Worm (Caenorhabditis elegans) whole organism, L1 larva: Measurements from ENCODE around the gene sel-13.
A peak's percentile ranks its signal among the peaks of the same experiment; 100 is the strongest.
"Not testable (repeated sequence)": the region's sequence is repeated elsewhere in the genome, so short reads cannot be mapped to it uniquely, and the experiment has no call there.

ENCODE experiments used
- C16A3.4 ChIP-seq: fragments of 150-350 bp; optimal IDR thresholded peaks from 2 replicates; lab custom pipeline; 2014; ENCODE audit warnings: missing biosample characterization, missing genetic modification characterization
- aly-2 ChIP-seq: fragments of 150-350 bp; optimal IDR thresholded peaks from 2 replicates; lab custom pipeline; 2014; ENCODE audit warnings: missing biosample characterization, missing genetic modification characterization
- ama-1 ChIP-seq: fragments of 150-350 bp; optimal IDR thresholded peaks from 2 replicates; lab custom pipeline; 2014
- ceh-63 ChIP-seq: fragments of 200-800 bp; sonication (Bioruptor generic); optimal IDR thresholded peaks from 2 replicates; lab custom pipeline; 2018; ENCODE audit warnings: mild to moderate bottlenecking, missing genetic modification characterization, missing compliant biosample characterization
- ceh-82 ChIP-seq, 3 experiments: fragments of 150-350 bp in 1 of 3; sonication (generic microtip) in 2 of 3; optimal IDR thresholded peaks; 2 replicates each; lab custom pipeline; 2014 to 2017; ENCODE audit warnings: missing biosample characterization in 3 of 3, missing genetic modification characterization in 3 of 3
- ceh-88 ChIP-seq: fragments of 200-800 bp; sonication (Bioruptor generic); IDR thresholded peaks from 2 replicates; pipeline ENCODE4 v1.3.6; 2022; ENCODE audit warnings: missing genetic modification characterization, missing compliant biosample characterization
- ceh-90 ChIP-seq: sonication (generic microtip); optimal IDR thresholded peaks from 2 replicates; lab custom pipeline; 2016; ENCODE audit warnings: missing genetic modification characterization, missing compliant biosample characterization
- dpl-1 ChIP-seq, 3 experiments: fragments of 150-350 bp in 2 of 3; sonication (generic microtip) in 1 of 3; optimal IDR thresholded peaks; 2 replicates each; lab custom pipeline; 2014 to 2017; ENCODE audit warnings: missing biosample characterization in 3 of 3, missing genetic modification characterization in 3 of 3, missing genetic modification reagents in 3 of 3
- efl-1 ChIP-seq, 4 experiments: fragments of 150-350 bp; optimal IDR thresholded peaks in 3 of 4; peaks in 1 of 4; 1 replicate in 1 of 4; 2 replicates in 3 of 4; lab custom pipeline; 2014; ENCODE audit warnings: missing biosample characterization in 2 of 4, missing genetic modification characterization in 2 of 4, missing genetic modification reagents in 2 of 4
- egl-13 ChIP-seq: sonication (generic microtip); optimal IDR thresholded peaks from 2 replicates; lab custom pipeline; 2016; ENCODE audit warnings: missing genotype, missing genetic modification reagents, missing genetic modification characterization, missing compliant biosample characterization
- elt-2 ChIP-seq: sonication (generic microtip); optimal IDR thresholded peaks from 2 replicates; lab custom pipeline; 2016; ENCODE audit warnings: missing genetic modification characterization, mild to moderate bottlenecking, inconsistent platforms, missing compliant biosample characterization, missing genetic modification reagents
- elt-3 ChIP-seq, 6 experiments: fragments of 150-350 bp in 1 of 6; sonication (generic microtip); optimal IDR thresholded peaks; 2 replicates each; lab custom pipeline; 2017 to 2018; ENCODE audit warnings: missing biosample characterization in 6 of 6, missing genetic modification characterization in 6 of 6, inconsistent platforms in 1 of 6
- fkh-10 ChIP-seq: sonication (generic microtip); optimal IDR thresholded peaks from 2 replicates; lab custom pipeline; 2017; ENCODE audit warnings: missing biosample characterization, missing genetic modification reagents, missing genetic modification characterization
- fkh-4 ChIP-seq: sonication (generic microtip); optimal IDR thresholded peaks from 2 replicates; lab custom pipeline; 2016; ENCODE audit warnings: missing compliant biosample characterization, missing genetic modification characterization, borderline replicate concordance
- fkh-8 ChIP-seq: sonication (generic microtip); optimal IDR thresholded peaks from 2 replicates; lab custom pipeline; 2016; ENCODE audit warnings: mild to moderate bottlenecking, missing genetic modification characterization, missing compliant biosample characterization
- fos-1 ChIP-seq: fragments of 150-350 bp; optimal IDR thresholded peaks from 2 replicates; lab custom pipeline; 2014; ENCODE audit warnings: missing biosample characterization, missing genetic modification characterization
- irx-1 ChIP-seq: sonication (generic microtip); optimal IDR thresholded peaks from 2 replicates; lab custom pipeline; 2016; ENCODE audit warnings: missing genetic modification characterization, missing compliant biosample characterization
- isw-1 ChIP-seq: fragments of 200-800 bp; sonication (Bioruptor generic); IDR thresholded peaks from 2 replicates; pipeline ENCODE4 v1.3.6; 2022; ENCODE audit warnings: missing genetic modification characterization, missing compliant biosample characterization
- jun-1 ChIP-seq: fragments of 150-350 bp; optimal IDR thresholded peaks from 2 replicates; lab custom pipeline; 2014; ENCODE audit warnings: missing biosample characterization, missing genetic modification reagents, missing genetic modification characterization
- lin-14 ChIP-seq: fragments of 200-800 bp; sonication (Bioruptor generic); optimal IDR thresholded peaks from 2 replicates; lab custom pipeline; 2018; ENCODE audit warnings: mild to moderate bottlenecking, missing genetic modification characterization, moderate library complexity, missing compliant biosample characterization
- lin-15B ChIP-seq: fragments of 150-350 bp; sonication (generic microtip); optimal IDR thresholded peaks from 3 replicates; lab custom pipeline; 2014; ENCODE audit warnings: missing biosample characterization, missing genetic modification characterization
- lir-3 ChIP-seq: sonication (generic microtip); optimal IDR thresholded peaks from 2 replicates; lab custom pipeline; 2016; ENCODE audit warnings: mild to moderate bottlenecking, missing genetic modification characterization, moderate library complexity, missing compliant biosample characterization; ENCODE audit not compliant: poor library complexity
- nhr-237 ChIP-seq: fragments of 150-350 bp; optimal IDR thresholded peaks from 2 replicates; lab custom pipeline; 2014; ENCODE audit warnings: missing biosample characterization, missing genetic modification characterization
- nhr-28 ChIP-seq: fragments of 150-350 bp; optimal IDR thresholded peaks from 2 replicates; lab custom pipeline; 2014; ENCODE audit warnings: missing biosample characterization, missing genetic modification characterization
- nhr-71 ChIP-seq: sonication (generic microtip); optimal IDR thresholded peaks from 2 replicates; lab custom pipeline; 2016; ENCODE audit warnings: mild to moderate bottlenecking, missing genetic modification characterization, moderate library complexity, missing compliant biosample characterization
- nhr-84 ChIP-seq: sonication (generic microtip); optimal IDR thresholded peaks from 2 replicates; lab custom pipeline; 2017; ENCODE audit warnings: missing biosample characterization, missing genetic modification characterization
- nhr-85 ChIP-seq: sonication (generic microtip); peaks from one replicate; lab custom pipeline; 2016; ENCODE audit warnings: missing genetic modification characterization, inconsistent platforms, missing compliant biosample characterization
- pqm-1 ChIP-seq: sonication (generic microtip); optimal IDR thresholded peaks from 3 replicates; lab custom pipeline; 2017; ENCODE audit warnings: missing biosample characterization, missing genetic modification characterization
- rnt-1 ChIP-seq: sonication (generic microtip); optimal IDR thresholded peaks from 2 replicates; lab custom pipeline; 2016; ENCODE audit warnings: mild to moderate bottlenecking, missing genetic modification characterization, moderate library complexity, missing compliant biosample characterization
- skn-1 ChIP-seq: fragments of 150-350 bp; optimal IDR thresholded peaks from 2 replicates; lab custom pipeline; 2014; ENCODE audit warnings: missing biosample characterization, missing genetic modification characterization
- snu-23 ChIP-seq: sonication (generic microtip); optimal IDR thresholded peaks from 2 replicates; lab custom pipeline; 2016; ENCODE audit warnings: missing genetic modification characterization, missing compliant biosample characterization
- sptf-1 ChIP-seq: fragments of 150-350 bp; optimal IDR thresholded peaks from 2 replicates; lab custom pipeline; 2014; ENCODE audit warnings: missing biosample characterization, missing genetic modification characterization
- sup-37 ChIP-seq: fragments of 200-800 bp; sonication (Bioruptor generic); optimal IDR thresholded peaks from 2 replicates; lab custom pipeline; 2018; ENCODE audit warnings: mild to moderate bottlenecking, missing genetic modification characterization, missing compliant biosample characterization
- tlp-1 ChIP-seq: fragments of 150-350 bp; optimal IDR thresholded peaks from 2 replicates; lab custom pipeline; 2014; ENCODE audit warnings: missing biosample characterization, missing genetic modification characterization
- unc-30 ChIP-seq: sonication (generic microtip); optimal IDR thresholded peaks from 2 replicates; lab custom pipeline; 2017; ENCODE audit warnings: missing biosample characterization, missing genetic modification characterization
- unc-62 ChIP-seq: fragments of 150-350 bp; optimal IDR thresholded peaks from 2 replicates; lab custom pipeline; 2014; ENCODE audit warnings: missing biosample characterization, missing genetic modification reagents, missing genetic modification characterization
- unc-86 ChIP-seq: sonication (generic microtip); optimal IDR thresholded peaks from 2 replicates; lab custom pipeline; 2016; ENCODE audit warnings: missing genetic modification characterization, missing compliant biosample characterization
- xbp-1 ChIP-seq: sonication (generic microtip); optimal IDR thresholded peaks from 2 replicates; lab custom pipeline; 2016; ENCODE audit warnings: missing genetic modification characterization, missing compliant biosample characterization
- zag-1 ChIP-seq: fragments of 150-350 bp; optimal IDR thresholded peaks from 2 replicates; lab custom pipeline; 2014; ENCODE audit warnings: missing biosample characterization, missing genetic modification characterization
- ztf-4 ChIP-seq: fragments of 150-350 bp; optimal IDR thresholded peaks from 2 replicates; lab custom pipeline; 2014; ENCODE audit warnings: missing biosample characterization, missing genetic modification characterization

sel-13 gene

ce11 chrIII:4699922-4700321 lies at the start of gene sel-13:
sel-13 (minus strand) TSS chrIII:4700224.
- TF ChIP-seq unc-86 (tag; lab: Kevin White, UChicago) (no peak), nhr-85 (tag; lab: Kevin White, UChicago) (no peak), nhr-71 (no peak), elt-2 (no peak), ceh-90 (no peak), C16A3.4 (tag; lab: Kevin White, UChicago) (no peak), nhr-84 (tag; lab: Kevin White, UChicago) (no peak)

DNA sequence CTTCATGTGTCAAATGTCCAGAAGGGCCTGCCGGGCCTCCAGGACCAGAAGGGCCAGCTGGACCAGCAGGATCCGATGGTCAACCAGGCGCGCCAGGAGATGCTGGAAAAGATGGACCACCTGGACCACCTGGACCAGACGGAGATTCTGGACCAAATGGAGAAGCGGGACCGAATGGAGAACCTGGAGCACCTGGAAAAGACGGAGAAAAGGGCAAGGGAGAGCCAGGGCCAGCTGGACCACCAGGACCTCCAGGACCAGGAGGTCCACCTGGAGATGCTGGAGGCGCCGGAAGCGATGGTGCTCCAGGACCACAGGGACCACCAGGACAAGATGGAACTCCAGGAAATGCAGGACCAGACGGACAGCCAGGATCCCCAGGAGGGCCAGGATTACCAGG lies 48.6 kb upstream of the sel-13 start:
- TF ChIP-seq irx-1 (tag; lab: Kevin White, UChicago): no peak
- no peak for TF ChIP-seq C16A3.4 (tag; lab: Kevin White, UChicago)
- no peak for TF ChIP-seq ceh-63
- no peak for TF ChIP-seq efl-1 (optimal IDR thresholded peaks at IDR 0.05; lab: Kevin White, UChicago)
- peak in 1 of 2 experiments; percentile 10 for TF ChIP-seq efl-1 (GFP tag; optimal IDR thresholded peaks at IDR 0.05 in 1 of 2; lab: Kevin White, UChicago)
- TF ChIP-seq, all 84 proteins: peak for 1

DNA sequence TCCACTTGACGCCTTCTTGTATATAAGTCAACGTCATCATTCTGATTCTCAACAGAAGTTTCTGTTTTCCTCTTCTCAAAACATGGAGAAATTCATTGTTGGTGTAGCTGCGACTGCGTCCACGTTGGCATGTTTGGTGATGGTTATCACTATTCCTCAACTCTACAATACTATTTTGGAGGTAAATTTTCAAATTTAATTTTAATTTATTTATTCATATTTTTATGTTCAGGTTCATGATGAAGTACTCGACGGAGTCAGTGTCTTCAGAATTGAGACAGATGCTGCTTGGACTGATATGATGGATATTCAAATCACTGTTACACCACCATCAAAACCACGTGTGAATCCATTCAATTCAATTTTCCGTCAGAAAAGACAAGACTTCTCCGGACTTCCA lies 48.1 kb upstream of the sel-13 start, which contains the start of gene col-89:
TSS of gene col-89 (plus strand) at position 19 of the 400 bp plus-strand sequence.
- TF ChIP-seq fos-1 (no peak), efl-1 (optimal IDR thresholded peaks at IDR 0.05; lab: Kevin White, UChicago) (no peak), efl-1 (GFP tag; optimal IDR thresholded peaks at IDR 0.05 in 1 of 2; lab: Kevin White, UChicago) (peak in 1 of 2 experiments; percentile 66)
- TF ChIP-seq, all 84 proteins: peak for 1

- no peak for TF ChIP-seq fkh-4 (tag; lab: Kevin White, UChicago)
- TF ChIP-seq irx-1 (tag; lab: Kevin White, UChicago): no peak
- TF ChIP-seq unc-62: no peak
- TF ChIP-seq ceh-82 (tag; optimal IDR thresholded peaks at IDR 0.05; lab: Kevin White, UChicago): no peak
- no peak for TF ChIP-seq isw-1 (GFP tag; lab: Robert Waterston, UW)
- TF ChIP-seq nhr-28 (tag; lab: Kevin White, UChicago): no peak
- TF ChIP-seq nhr-237 (tag; lab: Kevin White, UChicago): no peak
- TF ChIP-seq unc-86 (tag; lab: Kevin White, UChicago): no peak
Measured at ce11 chrIII:4745934-4746333, 45.9 kb upstream of the sel-13 start, which contains the start of gene F17C8.6. F17C8.6 (minus strand) TSS chrIII:4746034.

DNA sequence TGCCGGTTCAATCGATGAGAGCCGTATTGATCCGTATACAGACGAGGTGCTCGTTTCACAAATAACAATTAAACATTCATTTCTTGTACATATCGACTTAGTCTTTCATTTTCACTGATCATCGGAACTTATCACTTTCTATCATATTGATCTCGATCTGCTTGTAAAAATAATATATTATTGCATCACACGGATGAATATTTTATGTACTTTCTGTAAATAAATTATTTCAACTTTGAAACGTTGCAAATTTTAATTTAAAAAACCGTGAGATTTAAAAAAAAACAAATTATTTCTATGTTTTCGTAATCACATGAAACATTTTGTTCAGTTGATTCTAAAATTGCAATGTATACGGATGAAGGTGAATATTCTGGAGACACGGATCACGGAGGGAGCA lies 42.6 kb upstream of the sel-13 start, which contains the start of gene twk-6:
TSS of gene twk-6 (plus strand) at position 301 of the 400 bp plus-strand sequence.
- not testable (repeated sequence) for TF ChIP-seq unc-86 (tag; lab: Kevin White, UChicago); fkh-8 (tag; lab: Kevin White, UChicago); efl-1 (optimal IDR thresholded peaks at IDR 0.05; lab: Kevin White, UChicago); efl-1 (GFP tag; optimal IDR thresholded peaks at IDR 0.05 in 1 of 2; lab: Kevin White, UChicago)

ce11 chrIII:4740820-4741219 lies 40.8 kb upstream of the sel-13 start:
- no peak for TF ChIP-seq ceh-90
- TF ChIP-seq sptf-1: no peak
- TF ChIP-seq jun-1 (tag; lab: Kevin White, UChicago): no peak
- no peak for TF ChIP-seq efl-1 (optimal IDR thresholded peaks at IDR 0.05; lab: Kevin White, UChicago)
- TF ChIP-seq efl-1 (GFP tag; optimal IDR thresholded peaks at IDR 0.05 in 1 of 2; lab: Kevin White, UChicago): peak in 1 of 2 experiments; percentile 87
- TF ChIP-seq pqm-1: no peak
- TF ChIP-seq lin-15B (tag; lab: Kevin White, UChicago): no peak
- peak; percentile 23 for TF ChIP-seq rnt-1
- no peak for TF ChIP-seq fkh-8 (tag; lab: Kevin White, UChicago)
- no peak for TF ChIP-seq fkh-10 (GFP tag; lab: Kevin White, UChicago)
- no peak for TF ChIP-seq isw-1 (GFP tag; lab: Robert Waterston, UW)
- TF ChIP-seq ceh-82 (tag; optimal IDR thresholded peaks at IDR 0.05; lab: Kevin White, UChicago): no peak
- peak in 1 of 3 experiments; percentile 7 for TF ChIP-seq dpl-1 (GFP tag; optimal IDR thresholded peaks at IDR 0.05; lab: Kevin White, UChicago)
- no peak for TF ChIP-seq ztf-4 (tag; lab: Kevin White, UChicago)
- TF ChIP-seq egl-13 (tag; lab: Kevin White, UChicago): no peak
- TF ChIP-seq nhr-28 (tag; lab: Kevin White, UChicago): no peak
- peak; percentile 69 for TF ChIP-seq lin-14 (GFP tag; lab: Kevin White, UChicago)
- TF ChIP-seq ceh-88 (GFP tag; lab: Robert Waterston, UW): no peak
- peak; percentile 1 for TF ChIP-seq C16A3.4 (tag; lab: Kevin White, UChicago)
- TF ChIP-seq elt-3 (tag; optimal IDR thresholded peaks at IDR 0.05; lab: Kevin White, UChicago): peak in 3 of 6 experiments; percentile 12 to 82 (median 23)
- no peak for TF ChIP-seq skn-1
- TF ChIP-seq snu-23 (GFP tag; lab: Kevin White, UChicago): peak; percentile 42
- TF ChIP-seq ama-1 (lab: Kevin White, UChicago): no peak
- TF ChIP-seq zag-1 (tag; lab: Kevin White, UChicago): no peak
- TF ChIP-seq lir-3 (tag; lab: Kevin White, UChicago): no peak
- TF ChIP-seq tlp-1 (tag; lab: Kevin White, UChicago): no peak
- TF ChIP-seq unc-30 (tag; lab: Kevin White, UChicago): no peak
- no peak for TF ChIP-seq sup-37 (GFP tag; lab: Kevin White, UChicago)
- no peak for TF ChIP-seq aly-2 (tag; lab: Kevin White, UChicago)
- TF ChIP-seq xbp-1: no peak
